Worm (Caenorhabditis elegans): ENCODE results near the gene orc-4.

- TF ChIP-seq ama-1 (optimal IDR thresholded peaks at IDR 0.05) (no peak), hnd-1 (tag; optimal IDR thresholded peaks at IDR 0.05) (no peak), scrt-1 (GFP tag; IDR thresholded peaks at IDR 0.05) (no peak), tra-4 (tag; optimal IDR thresholded peaks at IDR 0.05) (no peak), B0310.2 (tag; optimal IDR thresholded peaks at IDR 0.05) (no peak), ceh-13 (GFP tag; optimal IDR thresholded peaks at IDR 0.05) (no peak), sea-1 (GFP tag; conservative IDR thresholded peaks at IDR 0.05) (no peak), F13C5.2 (tag; optimal IDR thresholded peaks at IDR 0.05) (no peak), pes-1 (GFP tag; IDR thresholded peaks at IDR 0.05) (no peak), ceh-36 (tag; optimal IDR thresholded peaks at IDR 0.05) (no peak), hmbx-1 (tag; optimal IDR thresholded peaks at IDR 0.05) (no peak), hmg-4 (GFP tag; optimal IDR thresholded peaks at IDR 0.05) (no peak), flt-1 (GFP tag; IDR thresholded peaks at IDR 0.05) (no peak), ets-7 (tag; optimal IDR thresholded peaks at IDR 0.05) (no peak)
These were observed 7.5 kb upstream of the orc-4 start, which contains the start of gene Y39A1A.27 for ce11 chrIII:10638339-10639021.

Measured in whole organism, early embryonic.